Worm (Caenorhabditis elegans) whole organism, L4/young adult: ENCODE measurements around the gene Y54F10AR.1.

ENCODE experiments used
- W03F9.2 ChIP-seq: fragments of 150-350 bp; optimal IDR thresholded peaks from 2 replicates; lab custom pipeline; 2014; ENCODE audit warnings: missing biosample characterization, missing genetic modification characterization
- dao-5 ChIP-seq: sonication (generic microtip); optimal IDR thresholded peaks from 2 replicates; lab custom pipeline; 2016; ENCODE audit warnings: missing genotype, missing genetic modification characterization, moderate library complexity, missing compliant biosample characterization

DNA sequence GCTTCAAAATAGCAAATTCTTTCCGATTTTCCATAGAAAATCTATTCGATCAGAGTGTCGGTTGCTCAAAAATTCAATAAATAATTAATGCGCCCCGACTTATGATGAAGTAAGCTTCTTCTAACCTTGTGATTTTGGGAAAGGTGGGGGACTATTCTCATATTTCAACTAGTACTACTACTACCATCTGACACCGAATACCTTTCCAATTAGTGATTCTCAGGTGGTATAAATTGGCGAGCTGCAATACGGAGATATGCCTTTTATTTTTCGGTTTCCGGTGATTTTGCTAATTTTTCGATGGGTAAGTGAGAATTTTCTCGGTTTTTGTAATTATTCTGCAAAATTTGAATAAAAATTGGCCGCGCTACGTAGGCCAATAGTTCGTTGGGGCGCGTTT, 14.1 kb downstream of the Y54F10AR.1 start, which contains the start of gene nhr-239:
- TF ChIP-seq W03F9.2 (tag; lab: Kevin White, UChicago) = no peak
- TF ChIP-seq dao-5 (tag; lab: Kevin White, UChicago) = no peak
